Worm (Caenorhabditis elegans) whole organism, L4/young adult: ENCODE data around the gene ZK1127.13.

Experiments used
- W03F9.2 ChIP-seq: fragments of 150-350 bp; optimal IDR thresholded peaks from 2 replicates; lab custom pipeline; 2014; ENCODE audit warnings: missing biosample characterization, missing genetic modification characterization
- dao-5 ChIP-seq: sonication (generic microtip); optimal IDR thresholded peaks from 2 replicates; lab custom pipeline; 2016; ENCODE audit warnings: missing genotype, missing genetic modification characterization, moderate library complexity, missing compliant biosample characterization
- him-1 ChIP-seq: sonication (generic microtip); optimal IDR thresholded peaks from 2 replicates; lab custom pipeline; 2016; ENCODE audit warnings: missing genotype, missing genetic modification reagents, missing genetic modification characterization, missing compliant biosample characterization

ZK1127.13 gene

DNA sequence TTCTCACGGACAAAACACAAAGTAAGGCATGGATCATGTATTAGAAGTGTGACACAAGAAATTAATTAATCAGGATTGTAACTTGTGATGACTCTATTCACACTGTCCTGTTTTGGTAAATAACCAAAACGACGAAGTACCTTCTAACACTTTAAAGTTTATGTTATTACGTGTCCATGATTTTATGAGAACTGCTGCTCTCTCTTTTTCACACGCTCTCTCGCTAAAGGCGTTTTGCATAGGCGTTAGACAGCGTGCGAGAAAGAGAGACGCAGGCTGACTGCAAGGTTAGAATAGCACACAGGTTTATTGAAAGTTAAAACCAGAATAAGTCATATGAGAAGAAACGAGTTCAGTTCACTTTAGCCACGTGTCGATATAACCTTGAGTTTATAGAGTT is 37.0 kb downstream of the ZK1127.13 start:
- TF ChIP-seq him-1 (tag; lab: Kevin White, UChicago), result no peak

DNA sequence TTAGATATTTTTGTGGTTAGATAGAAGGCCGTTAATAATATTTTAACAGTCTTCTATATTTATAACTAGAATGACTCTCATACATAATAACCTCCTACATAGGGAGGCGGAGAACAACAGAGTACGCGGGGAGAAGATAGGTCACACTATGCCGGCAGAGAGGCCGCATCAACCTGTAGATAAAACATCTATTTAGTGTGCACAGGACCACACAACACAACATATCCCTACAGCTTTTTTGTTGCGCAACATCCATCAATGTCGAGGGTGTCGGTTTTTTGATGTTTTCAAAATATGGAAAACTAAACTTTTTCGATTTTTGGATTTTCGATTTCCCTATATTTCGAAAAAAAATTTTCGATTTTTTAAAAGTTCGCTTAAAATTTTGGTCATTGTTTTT is 37.8 kb downstream of the ZK1127.13 start:
- TF ChIP-seq him-1 (tag; lab: Kevin White, UChicago) (no peak), dao-5 (tag; lab: Kevin White, UChicago) (no peak), W03F9.2 (tag; lab: Kevin White, UChicago) (no peak)

DNA sequence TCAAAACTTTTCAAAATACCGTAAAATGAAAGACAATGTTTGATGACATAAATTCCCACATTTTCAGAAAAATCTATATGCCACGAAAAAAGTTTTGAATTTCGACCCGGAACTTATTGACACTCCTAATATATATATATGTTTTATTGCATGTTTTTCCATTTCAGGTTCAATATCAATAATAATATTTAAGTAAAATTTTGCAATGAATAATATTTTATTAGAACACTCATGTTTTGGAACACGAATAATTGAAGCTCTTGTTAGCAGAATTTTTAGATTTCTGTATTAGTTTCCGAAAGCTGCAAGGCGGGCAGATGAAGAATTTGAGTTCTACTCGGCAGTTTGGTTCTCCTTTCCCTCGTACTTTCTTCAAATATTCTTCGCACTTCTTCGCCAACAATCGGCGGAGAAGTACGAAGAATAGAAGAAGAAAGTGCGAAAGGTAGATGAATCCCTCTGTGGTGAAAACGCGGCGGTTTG is 40.3 kb downstream of the ZK1127.13 start, which contains the start of gene T02G5.3:
Gene T02G5.3 (plus strand): TSS at position 51 of the 483 bp plus-strand sequence.
- TF ChIP-seq W03F9.2 (tag; lab: Kevin White, UChicago) (no peak), dao-5 (tag; lab: Kevin White, UChicago) (no peak), him-1 (tag; lab: Kevin White, UChicago) (no peak)

DNA sequence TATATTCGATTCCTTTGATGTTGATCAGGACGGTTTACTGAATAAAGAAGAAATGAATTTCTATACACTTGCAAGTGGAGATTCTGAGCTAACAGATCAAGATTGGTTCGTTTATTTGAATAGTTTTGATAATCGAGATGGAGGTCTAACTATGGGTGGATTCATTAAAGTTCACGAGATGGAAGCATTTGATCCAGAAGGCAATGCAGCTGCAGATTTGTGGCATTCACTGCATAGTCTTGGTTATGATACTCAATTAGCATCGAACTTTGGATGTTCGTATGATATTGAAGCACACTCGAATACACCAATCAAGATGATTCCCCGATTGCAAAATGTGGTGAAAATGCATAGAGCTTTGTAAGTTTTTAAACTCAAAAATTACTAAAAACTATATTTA is 42.9 kb downstream of the ZK1127.13 start:
- no peak for TF ChIP-seq W03F9.2 (tag; lab: Kevin White, UChicago)
- no peak for TF ChIP-seq him-1 (tag; lab: Kevin White, UChicago)
- no peak for TF ChIP-seq dao-5 (tag; lab: Kevin White, UChicago)

DNA sequence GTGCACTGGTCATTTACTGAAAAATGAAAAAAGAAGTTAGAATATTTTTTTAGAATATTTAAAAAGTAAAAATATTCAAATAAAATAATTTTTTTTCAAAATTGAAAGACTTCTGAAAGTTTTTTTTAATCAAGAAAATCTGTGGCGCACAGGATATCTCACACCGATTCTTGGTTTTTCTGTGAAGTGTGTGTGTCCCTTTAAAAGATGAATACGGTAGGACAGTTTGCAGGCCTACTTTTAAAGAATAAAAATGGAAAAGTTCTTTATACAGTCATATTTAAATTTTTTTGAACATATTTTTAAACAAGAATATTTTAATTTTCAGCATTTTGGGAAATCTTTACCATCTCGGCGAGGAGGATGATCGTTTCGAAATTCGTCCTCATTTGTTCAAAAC is 45.5 kb downstream of the ZK1127.13 start, which contains the start of gene mct-5:
Gene mct-5 (minus strand): TSS at position 16 of the 400 bp plus-strand sequence.
- no peak for TF ChIP-seq W03F9.2 (tag; lab: Kevin White, UChicago)
- no peak for TF ChIP-seq him-1 (tag; lab: Kevin White, UChicago)
- no peak for TF ChIP-seq dao-5 (tag; lab: Kevin White, UChicago)

DNA sequence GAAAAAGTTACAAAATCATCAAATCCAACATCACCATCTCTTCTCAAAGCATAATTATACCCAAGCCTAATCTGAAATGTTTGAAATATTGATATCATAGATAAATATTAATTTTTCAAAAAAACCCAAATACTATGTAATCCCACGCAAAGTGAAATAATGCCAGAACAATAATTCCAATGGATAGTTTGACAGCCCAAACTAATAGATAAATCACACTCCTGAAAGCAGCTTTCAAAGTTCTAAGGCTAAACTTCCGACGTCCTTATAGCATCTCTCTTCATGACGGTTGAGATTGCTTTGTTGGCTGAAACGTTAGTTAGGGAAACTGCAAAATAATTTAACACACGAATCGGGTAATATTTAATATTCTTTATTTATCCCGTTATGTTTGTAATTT is 46.1 kb downstream of the ZK1127.13 start:
- no peak for TF ChIP-seq him-1 (tag; lab: Kevin White, UChicago)
- TF ChIP-seq dao-5 (tag; lab: Kevin White, UChicago), result no peak
- TF ChIP-seq W03F9.2 (tag; lab: Kevin White, UChicago), result no peak

DNA sequence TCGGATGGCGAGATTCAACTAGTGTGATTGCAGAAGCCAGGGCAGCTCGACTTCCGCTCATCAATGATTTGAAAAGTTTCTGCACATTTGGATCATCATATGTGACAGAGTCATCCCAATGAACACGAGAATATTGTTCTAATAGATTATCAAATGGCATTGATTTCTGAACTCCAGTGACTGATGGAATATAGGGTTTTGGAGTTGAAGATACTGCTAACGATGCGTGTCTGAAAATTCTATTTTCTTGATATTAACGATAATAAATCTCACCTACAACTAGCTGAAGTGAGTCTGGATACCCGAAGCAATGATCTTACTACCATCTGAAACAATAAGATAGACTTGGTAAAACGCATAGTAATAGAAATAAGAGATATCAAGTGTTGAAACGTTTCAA is 47.7 kb downstream of the ZK1127.13 start, which contains the start of gene mmaa-1:
Gene mmaa-1 (minus strand): TSS at position 328 of the 400 bp plus-strand sequence.
- TF ChIP-seq dao-5 (tag; lab: Kevin White, UChicago) (no peak), W03F9.2 (tag; lab: Kevin White, UChicago) (no peak), him-1 (tag; lab: Kevin White, UChicago) (no peak)

DNA sequence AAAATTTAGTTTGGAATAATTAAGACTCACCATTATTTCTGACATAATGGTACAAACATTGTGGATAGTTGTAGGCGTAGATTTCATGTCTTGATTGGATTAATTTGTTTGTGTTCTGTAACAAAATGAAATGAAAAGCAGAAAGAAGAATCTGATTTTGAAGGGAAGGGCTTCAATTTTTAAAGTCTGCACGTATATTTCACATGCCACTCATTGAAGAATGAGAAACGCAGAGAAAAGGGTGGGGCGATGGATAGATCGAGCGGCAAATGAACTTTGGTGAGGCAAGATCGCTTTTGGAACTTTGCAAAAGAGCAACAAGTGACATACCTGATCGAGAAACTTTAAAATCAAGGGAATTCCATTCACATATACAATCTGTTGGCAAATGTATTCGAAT is 49.2 kb downstream of the ZK1127.13 start:
- TF ChIP-seq W03F9.2 (tag; lab: Kevin White, UChicago) (no peak), dao-5 (tag; lab: Kevin White, UChicago) (no peak), him-1 (tag; lab: Kevin White, UChicago) (no peak)

DNA sequence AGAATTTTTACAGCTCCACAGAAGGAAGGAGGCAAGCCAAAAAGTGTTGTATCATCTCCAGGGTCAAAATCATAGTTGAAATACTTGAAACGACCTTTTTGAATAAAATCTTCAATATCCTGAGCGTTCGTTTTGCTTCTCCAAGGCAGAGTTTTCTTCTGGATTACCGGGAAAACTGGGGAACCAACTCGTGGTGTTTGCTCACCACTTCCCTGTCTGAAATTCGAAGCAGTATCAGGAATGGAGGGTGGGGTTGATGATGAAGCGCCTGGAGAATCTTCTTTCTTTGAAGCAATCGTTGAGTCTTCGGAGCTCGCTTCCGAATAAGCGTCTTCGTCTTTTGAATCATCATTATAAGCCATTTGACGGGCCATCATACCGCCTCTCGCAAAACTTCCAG is 50.0 kb downstream of the ZK1127.13 start:
- no peak for TF ChIP-seq him-1 (tag; lab: Kevin White, UChicago)
- no peak for TF ChIP-seq dao-5 (tag; lab: Kevin White, UChicago)
- no peak for TF ChIP-seq W03F9.2 (tag; lab: Kevin White, UChicago)
